Fruit fly (Drosophila melanogaster) whole organism, embryonic: ENCODE results near the gene CG15922.

Experiments
- CG11456 ChIP-seq: fragments of 200-800 bp; sonication (Bioruptor generic); IDR thresholded peaks from 3 replicates; pipeline ENCODE4 v1.3.6; 2022; ENCODE audit warnings: missing biosample characterization, missing genetic modification characterization
- CG12769 ChIP-seq: fragments of 200-800 bp; sonication (Bioruptor generic); optimal IDR thresholded peaks from 2 replicates; lab custom pipeline; 2019; ENCODE audit warnings: missing biosample characterization, mild to moderate bottlenecking, missing genetic modification characterization, moderate library complexity
- CG13894 ChIP-seq: fragments of 200-800 bp; sonication (Bioruptor generic); optimal IDR thresholded peaks from 3 replicates; lab custom pipeline; 2018; ENCODE audit warnings: missing biosample characterization, mild to moderate bottlenecking, missing genetic modification characterization, moderate library complexity
- CG15479 ChIP-seq: fragments of 200-800 bp; sonication (Bioruptor generic); optimal IDR thresholded peaks from 3 replicates; lab custom pipeline; 2019; ENCODE audit warnings: missing biosample characterization, mild to moderate bottlenecking, missing genetic modification characterization, moderate library complexity
- CG1603 ChIP-seq: fragments of 200-800 bp; sonication (Bioruptor generic); optimal IDR thresholded peaks from 2 replicates; lab custom pipeline; 2019; ENCODE audit warnings: missing biosample characterization, mild to moderate bottlenecking, missing genetic modification characterization, moderate library complexity
- CG17568 ChIP-seq: fragments of 200-800 bp; sonication (Bioruptor generic); optimal IDR thresholded peaks from 2 replicates; lab custom pipeline; 2018; ENCODE audit warnings: missing biosample characterization, mild to moderate bottlenecking, missing genetic modification characterization, moderate library complexity
- CG32767 ChIP-seq: fragments of 200-800 bp; sonication (Bioruptor generic); IDR thresholded peaks from 2 replicates; pipeline ENCODE4 v1.3.6; 2022; ENCODE audit warnings: missing biosample characterization, missing genetic modification characterization
- CG3407 ChIP-seq: fragments of 200-800 bp; sonication (Bioruptor generic); optimal IDR thresholded peaks from 2 replicates; lab custom pipeline; 2018; ENCODE audit warnings: missing biosample characterization, mild to moderate bottlenecking, missing genetic modification characterization
- CG6813 ChIP-seq: fragments of 200-800 bp; sonication (Bioruptor generic); optimal IDR thresholded peaks from 2 replicates; lab custom pipeline; 2017; ENCODE audit warnings: missing biosample characterization, missing genetic modification characterization, mild to moderate bottlenecking, moderate library complexity, missing genetic modification reagents
- CG8765 ChIP-seq: fragments of 200-800 bp; sonication (Bioruptor generic); IDR thresholded peaks from 2 replicates; pipeline ENCODE4 v1.3.6; 2022; ENCODE audit warnings: missing biosample characterization, missing genetic modification characterization
- CkIIα-i1 ChIP-seq: fragments of 200-800 bp; sonication (Bioruptor generic); IDR thresholded peaks from 2 replicates; pipeline ENCODE4 v1.3.6; 2022; ENCODE audit warnings: missing biosample characterization, missing genetic modification characterization
- Deaf1 ChIP-seq: fragments of 200-800 bp; optimal IDR thresholded peaks from 3 replicates; lab custom pipeline; 2019; ENCODE audit warnings: missing biosample characterization, mild to moderate bottlenecking, missing genetic modification characterization, moderate library complexity
- Ets65A ChIP-seq: fragments of 200-800 bp; sonication (Bioruptor generic); peaks from one replicate; lab custom pipeline; 2016; ENCODE audit warnings: missing biosample characterization, missing genetic modification characterization
- Ets97D ChIP-seq: fragments of 200-800 bp; sonication (Bioruptor generic); optimal IDR thresholded peaks from 3 replicates; lab custom pipeline; 2016; ENCODE audit warnings: missing biosample characterization, missing genetic modification characterization
- HLH3B ChIP-seq: fragments of 200-800 bp; sonication (Bioruptor generic); IDR thresholded peaks from 2 replicates; pipeline ENCODE4 v1.3.6; 2022; ENCODE audit warnings: missing biosample characterization, missing genetic modification characterization
- Hey ChIP-seq: fragments of 200-800 bp; sonication (Bioruptor generic); optimal IDR thresholded peaks from 3 replicates; lab custom pipeline; 2018; ENCODE audit warnings: missing biosample characterization, mild to moderate bottlenecking, missing genetic modification characterization
- Med ChIP-seq: fragments of 200-800 bp; sonication (Bioruptor generic); peaks from one replicate; lab custom pipeline; 2016; ENCODE audit warnings: missing biosample characterization, missing genetic modification characterization, mild to moderate bottlenecking, inconsistent platforms, moderate library complexity
- Rfx ChIP-seq: fragments of 200-800 bp; sonication (Bioruptor generic); IDR thresholded peaks from 2 replicates; pipeline ENCODE4 v1.3.6; 2022; ENCODE audit warnings: missing biosample characterization, missing genetic modification characterization
- Sry-δ ChIP-seq: fragments of 200-800 bp; sonication (Bioruptor generic); optimal IDR thresholded peaks from 2 replicates; lab custom pipeline; 2016; ENCODE audit warnings: missing biosample characterization, missing genetic modification characterization
- Tbp ChIP-seq: fragments of >200 bp; optimal IDR thresholded peaks from 2 replicates; lab custom pipeline; 2018; ENCODE audit warnings: missing biosample characterization, missing genetic modification characterization
- abd-A ChIP-seq: fragments of 200-800 bp; sonication (Bioruptor generic); optimal IDR thresholded peaks from 3 replicates; lab custom pipeline; 2019; ENCODE audit warnings: missing biosample characterization, mild to moderate bottlenecking, missing genetic modification characterization, moderate library complexity
- chm ChIP-seq: fragments of 200-800 bp; sonication (Bioruptor generic); IDR thresholded peaks from 2 replicates; pipeline ENCODE4 v1.3.6; 2022; ENCODE audit warnings: missing biosample characterization, missing genetic modification characterization
- ci ChIP-seq: fragments of 200-800 bp; sonication (Bioruptor generic); IDR thresholded peaks from 3 replicates; pipeline ENCODE4 v1.3.6; 2022; ENCODE audit warnings: missing biosample characterization, missing genetic modification characterization
- dysf ChIP-seq: fragments of 200-800 bp; sonication (Bioruptor generic); IDR thresholded peaks from 3 replicates; pipeline ENCODE4 v1.3.6; 2022; ENCODE audit warnings: missing biosample characterization, missing genetic modification characterization
- exex ChIP-seq: fragments of 200-800 bp; sonication (Bioruptor generic); optimal IDR thresholded peaks from 4 replicates; lab custom pipeline; 2018; ENCODE audit warnings: missing biosample characterization, mild to moderate bottlenecking, missing genetic modification characterization, moderate library complexity
- fd64A ChIP-seq: fragments of 200-800 bp; sonication (Bioruptor generic); optimal IDR thresholded peaks from 3 replicates; lab custom pipeline; 2018; ENCODE audit warnings: missing biosample characterization, mild to moderate bottlenecking, missing genetic modification characterization
- ftz-f1 ChIP-seq: fragments of 200-800 bp; sonication (Bioruptor generic); optimal IDR thresholded peaks from 2 replicates; lab custom pipeline; 2016; ENCODE audit warnings: missing biosample characterization, missing genetic modification characterization
- grn ChIP-seq: fragments of 200-800 bp; sonication (Bioruptor generic); optimal IDR thresholded peaks from 3 replicates; lab custom pipeline; 2017; ENCODE audit warnings: missing biosample characterization, missing genetic modification characterization
- gsb ChIP-seq: fragments of 200-800 bp; sonication (Bioruptor generic); IDR thresholded peaks from 2 replicates; pipeline ENCODE4 v1.3.6; 2022; ENCODE audit warnings: missing biosample characterization, missing genetic modification characterization
- lab ChIP-seq: fragments of 200-800 bp; sonication (Bioruptor generic); optimal IDR thresholded peaks from 3 replicates; lab custom pipeline; 2017; ENCODE audit warnings: missing biosample characterization, missing genetic modification characterization, mild to moderate bottlenecking, moderate library complexity, missing genetic modification reagents
- lov ChIP-seq, 2 experiments: fragments of 200-800 bp in 1 of 2; fragments of >200 bp in 1 of 2; sonication (Bioruptor generic) in 1 of 2; IDR thresholded peaks in 1 of 2; optimal IDR thresholded peaks in 1 of 2; 2 replicates in 1 of 2; 3 replicates in 1 of 2; pipeline versions ENCODE4 v1.3.6 to Lab custom; 2017 to 2022; ENCODE audit warnings: missing biosample characterization in 1 of 2, missing genetic modification characterization in 1 of 2
- nau ChIP-seq: fragments of 200-800 bp; sonication (Bioruptor generic); optimal IDR thresholded peaks from 3 replicates; lab custom pipeline; 2017; ENCODE audit warnings: missing biosample characterization, mild to moderate bottlenecking, missing genetic modification characterization, missing genetic modification reagents
- nerfin-1 ChIP-seq: fragments of 200-800 bp; sonication (Bioruptor generic); optimal IDR thresholded peaks from 3 replicates; lab custom pipeline; 2019; ENCODE audit warnings: missing biosample characterization, mild to moderate bottlenecking, missing genetic modification characterization, moderate library complexity
- nom ChIP-seq: fragments of 200-800 bp; sonication (Bioruptor generic); optimal IDR thresholded peaks from 2 replicates; lab custom pipeline; 2017; ENCODE audit warnings: missing biosample characterization, missing genetic modification characterization, mild to moderate bottlenecking, moderate library complexity, missing genetic modification reagents
- oc ChIP-seq: fragments of 200-800 bp; sonication (Bioruptor generic); optimal IDR thresholded peaks from 2 replicates; lab custom pipeline; 2018; ENCODE audit warnings: missing biosample characterization, mild to moderate bottlenecking, missing genetic modification characterization, moderate library complexity
- otp ChIP-seq: fragments of 200-800 bp; sonication (Bioruptor generic); IDR thresholded peaks from 3 replicates; pipeline ENCODE4, ENCODE4 v1.3.6; 2022; ENCODE audit warnings: missing biosample characterization, missing genetic modification characterization
- sd ChIP-seq: fragments of 200-800 bp; sonication (Bioruptor generic); optimal IDR thresholded peaks from 3 replicates; lab custom pipeline; 2018; ENCODE audit warnings: missing biosample characterization, mild to moderate bottlenecking, missing genetic modification characterization, moderate library complexity
- sr ChIP-seq: fragments of 200-800 bp; sonication (Bioruptor generic); IDR thresholded peaks from 3 replicates; pipeline ENCODE4 v1.3.6; 2022; ENCODE audit warnings: missing biosample characterization, missing genetic modification characterization
- sug ChIP-seq: fragments of 200-800 bp; optimal IDR thresholded peaks from 2 replicates; lab custom pipeline; 2019; ENCODE audit warnings: missing biosample characterization, mild to moderate bottlenecking, missing genetic modification characterization, moderate library complexity
- tll ChIP-seq, 2 experiments: fragments of 200-800 bp in 1 of 2; fragments of >200 bp in 1 of 2; sonication (Bioruptor generic) in 1 of 2; optimal IDR thresholded peaks; 2 replicates each; lab custom pipeline; 2017 to 2019; ENCODE audit warnings: missing biosample characterization in 2 of 2, missing genetic modification characterization in 2 of 2, mild to moderate bottlenecking in 1 of 2, moderate library complexity in 1 of 2
- unpg ChIP-seq: fragments of 200-800 bp; sonication (Bioruptor generic); optimal IDR thresholded peaks from 3 replicates; lab custom pipeline; 2018; ENCODE audit warnings: missing biosample characterization, mild to moderate bottlenecking, missing genetic modification characterization, moderate library complexity

The CG15922 gene

DNA sequence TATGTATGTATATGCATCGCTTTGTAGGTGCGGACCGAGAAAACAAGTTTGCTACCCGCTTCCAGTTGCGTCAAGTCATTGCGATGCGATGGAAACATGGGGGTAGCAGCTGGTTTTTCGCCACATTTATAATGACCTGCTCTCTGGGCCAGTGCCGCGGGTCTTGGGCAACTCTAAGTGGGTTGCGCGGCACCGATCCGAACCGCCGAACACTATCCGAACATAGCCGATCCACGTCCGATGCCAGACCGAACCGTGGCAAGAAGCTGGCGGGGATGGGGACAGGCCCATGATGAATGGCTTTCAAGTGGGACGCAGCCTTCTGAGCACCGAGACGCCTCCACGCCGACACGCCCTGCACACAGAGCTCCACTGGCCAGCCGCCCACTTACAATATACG is 44.0 kb upstream of the CG15922 start (continued):
- peak; percentile 47 for TF ChIP-seq nom
- TF ChIP-seq otp (GFP tag; lab: Robert Waterston, UW), result no peak
- peak; percentile 25 for TF ChIP-seq lab (GFP tag; lab: Kevin White, UChicago)
- peak; percentile 78 for TF ChIP-seq nau (GFP tag; lab: Kevin White, UChicago)
- peak; percentile 35; the same call in 1 of the 2 replicates for TF ChIP-seq Rfx (GFP tag; lab: Robert Waterston, UW)
- TF ChIP-seq sd (tag; lab: Kevin White, UChicago), result peak; percentile 3
- TF ChIP-seq ci, result peak; percentile 37; the same call in 2 of the 3 replicates
- peak; percentile 26 for TF ChIP-seq ftz-f1 (GFP tag; lab: Kevin White, UChicago)
- TF ChIP-seq HLH3B (GFP tag; lab: Robert Waterston, UW), result peak; percentile 7; the same call in 1 of the 2 replicates
- no peak for TF ChIP-seq CG6813 (GFP tag; lab: Kevin White, UChicago)
- TF ChIP-seq CG12769, result peak; percentile 89
- no peak for TF ChIP-seq Sry-δ (GFP tag; lab: Kevin White, UChicago)
- peak; percentile 79 for TF ChIP-seq Med
- TF ChIP-seq CG11456 (GFP tag; lab: Robert Waterston, UW), result 0 out of 3 replicates have a peak, but pooled peaks have one; percentile 7
- no peak for TF ChIP-seq fd64A (GFP tag; lab: Kevin White, UChicago)
- peak; percentile 96 for TF ChIP-seq Deaf1 (tag; lab: Kevin White, UChicago)
- no peak for TF ChIP-seq Tbp (GFP tag; lab: Kevin White, UChicago)
- TF ChIP-seq chm, result 0 out of 2 replicates have a peak, but pooled peaks have one; percentile 29
- 0 out of 2 replicates have a peak, but pooled peaks have one; percentile 15 for TF ChIP-seq gsb (GFP tag; lab: Robert Waterston, UW)
- peak; percentile 98 for TF ChIP-seq sr

DNA sequence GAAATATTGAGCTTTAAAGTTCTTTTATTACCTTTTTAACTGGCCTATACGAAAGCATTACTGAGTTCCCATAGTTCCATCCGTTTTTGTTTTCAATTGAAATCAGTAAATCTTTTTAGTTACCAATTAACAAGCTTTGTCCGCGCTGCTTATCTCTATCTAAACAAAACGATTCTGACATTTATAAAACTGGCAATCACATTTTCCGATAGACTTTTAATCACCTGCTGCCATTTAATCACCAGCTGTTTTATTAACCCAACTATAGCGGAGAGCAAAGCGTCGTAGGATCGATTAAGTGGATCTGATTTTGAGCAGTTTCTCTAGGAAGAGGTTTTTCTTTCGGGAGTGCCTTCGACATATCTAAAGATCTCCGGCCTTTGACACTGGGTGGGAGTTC is 42.5 kb upstream of the CG15922 start:
- TF ChIP-seq Hey (tag; lab: Kevin White, UChicago) (peak; percentile 30), exex (tag; lab: Kevin White, UChicago) (peak; percentile 92), CG1603 (tag; lab: Kevin White, UChicago) (no peak), grn (GFP tag; lab: Kevin White, UChicago) (peak; percentile 40), sug (tag; lab: Kevin White, UChicago) (peak; percentile 24)

DNA sequence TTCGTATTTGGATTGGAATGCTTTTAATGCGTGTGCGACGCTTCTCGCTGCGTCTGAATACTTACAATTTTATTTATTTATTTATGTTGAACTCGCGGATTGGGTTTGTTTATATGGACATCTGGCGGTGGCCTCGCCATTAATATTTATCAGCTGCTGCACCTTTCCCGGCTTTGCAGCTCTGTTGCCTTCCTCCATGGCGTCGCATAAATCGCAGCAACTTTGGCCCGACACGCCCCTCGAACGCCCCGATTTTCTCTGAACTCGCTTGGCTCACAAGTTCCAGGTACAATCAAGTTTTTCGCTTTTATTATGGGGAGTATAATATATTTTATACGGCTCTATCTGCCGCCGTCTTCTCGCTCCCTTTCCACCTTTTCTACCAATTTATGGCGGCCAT is 40.0 kb upstream of the CG15922 start:
- TF ChIP-seq abd-A, result peak; percentile 32
- TF ChIP-seq Ets97D (GFP tag; lab: Kevin White, UChicago), result no peak
- TF ChIP-seq nerfin-1, result no peak
- peak; percentile 51 for TF ChIP-seq Med
- TF ChIP-seq unpg (GFP tag; lab: Kevin White, UChicago), result no peak

DNA sequence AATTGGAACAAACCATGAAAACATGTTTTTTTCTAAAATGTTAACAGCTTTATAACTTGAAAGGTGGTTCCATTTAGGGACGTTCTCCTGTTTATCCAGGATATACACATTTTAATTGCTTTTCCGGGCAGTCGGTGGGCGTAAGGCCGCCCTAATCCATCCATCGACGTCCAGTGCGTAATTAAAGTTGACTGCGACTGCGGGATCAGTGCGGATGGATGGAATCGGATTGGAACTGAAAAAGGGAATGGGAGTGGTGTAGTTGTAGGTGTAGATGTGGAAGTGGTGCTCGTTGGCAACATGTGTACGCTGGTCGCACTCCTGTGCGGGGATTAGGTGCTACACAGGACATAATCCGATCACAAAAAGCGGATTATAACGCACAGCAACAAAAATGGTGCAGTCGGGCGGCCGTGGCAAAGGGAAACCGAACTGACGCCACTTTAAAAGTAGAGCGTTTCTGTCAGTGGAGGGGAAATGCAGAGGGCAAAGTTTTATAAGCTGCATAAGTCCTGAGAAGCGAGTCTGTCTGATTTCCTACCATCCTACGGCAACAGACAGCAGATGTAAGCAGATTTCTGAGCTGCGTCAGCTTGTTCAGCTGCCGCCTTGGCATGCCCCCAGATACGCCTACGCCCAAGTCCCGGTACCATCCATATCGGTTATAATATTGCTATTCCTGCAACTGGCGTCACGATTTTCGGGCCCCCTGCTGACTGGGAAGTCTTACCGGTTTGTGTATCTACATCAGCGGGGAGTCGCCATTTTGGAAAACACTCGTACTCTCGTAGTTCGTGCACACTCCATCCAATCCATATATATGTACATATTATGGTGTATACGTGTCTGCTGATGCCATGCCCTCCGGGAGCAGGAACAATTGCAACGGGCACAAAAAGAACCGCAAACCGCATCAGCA is 37.6 kb upstream of the CG15922 start:
- no peak for TF ChIP-seq CG3407 (GFP tag; lab: Kevin White, UChicago)
- TF ChIP-seq CG32767, result peak; percentile 60
- TF ChIP-seq tll (GFP tag; optimal IDR thresholded peaks at IDR 0.05; lab: Kevin White, UChicago), result peak in 1 of 2 experiments; percentile 52
- TF ChIP-seq CG17568 (GFP tag; lab: Kevin White, UChicago), result no peak
- no peak for TF ChIP-seq lov (optimal IDR thresholded peaks at IDR 0.05; lab: Kevin White, UChicago)
- 0 out of 3 replicates have a peak, but pooled peaks have one; percentile 30 for TF ChIP-seq lov (GFP tag; IDR thresholded peaks at IDR 0.05; lab: Robert Waterston, UW)
- no peak for TF ChIP-seq CkIIα-i1 (GFP tag; lab: Robert Waterston, UW)
- 0 out of 3 replicates have a peak, but pooled peaks have one; percentile 13 for TF ChIP-seq dysf (GFP tag; lab: Robert Waterston, UW)
- peak; percentile 89 for TF ChIP-seq oc
- TF ChIP-seq CG15479, result peak; percentile 18
- TF ChIP-seq Med, result peak; percentile 64
- TF ChIP-seq CG8765 (GFP tag; lab: Robert Waterston, UW), result no peak
- peak; percentile 77 for TF ChIP-seq Ets65A (GFP tag; lab: Kevin White, UChicago)
- peak; percentile 79 for TF ChIP-seq CG13894 (tag; lab: Kevin White, UChicago)
